Fruit fly (Drosophila melanogaster): ENCODE results near the gene CG10300.

Gene CG10300

dm6 chr3R:23677058-23677457 lies 34.3 kb upstream of the CG10300 start, which contains the start of gene GILT3:
Gene GILT3, plus strand, starts transcription at chr3R:23677358.
- TF ChIP-seq ey (GFP tag; optimal IDR thresholded peaks at IDR 0.05) = no peak
- no peak for TF ChIP-seq woc (GFP tag; optimal IDR thresholded peaks at IDR 0.05)
- TF ChIP-seq dl (GFP tag; optimal IDR thresholded peaks at IDR 0.05; ENCODE audit: insufficient read depth in 1 of 2, partially characterized antibody in 2 of 2) = no peak
- no peak for TF ChIP-seq Sp1 (GFP tag; optimal IDR thresholded peaks at IDR 0.05)
- no peak for TF ChIP-seq h (GFP tag; optimal IDR thresholded peaks at IDR 0.05)
- TF ChIP-seq br (GFP tag; optimal IDR thresholded peaks at IDR 0.05) = no peak
- no peak for TF ChIP-seq sage (GFP tag; optimal IDR thresholded peaks at IDR 0.05)
- no peak for TF ChIP-seq tai (GFP tag; optimal IDR thresholded peaks at IDR 0.05)
- TF ChIP-seq CG32264 (GFP tag; optimal IDR thresholded peaks at IDR 0.05) = no peak
- TF ChIP-seq GATAd (GFP tag; optimal IDR thresholded peaks at IDR 0.05) = no peak
- TF ChIP-seq Myc (optimal IDR thresholded peaks at IDR 0.05) = no peak
- TF ChIP-seq dmrt93B (GFP tag; optimal IDR thresholded peaks at IDR 0.05) = no peak
- TF ChIP-seq sv (GFP tag; optimal IDR thresholded peaks at IDR 0.05) = no peak
- TF ChIP-seq jim (GFP tag; optimal IDR thresholded peaks at IDR 0.05) = no peak

DNA sequence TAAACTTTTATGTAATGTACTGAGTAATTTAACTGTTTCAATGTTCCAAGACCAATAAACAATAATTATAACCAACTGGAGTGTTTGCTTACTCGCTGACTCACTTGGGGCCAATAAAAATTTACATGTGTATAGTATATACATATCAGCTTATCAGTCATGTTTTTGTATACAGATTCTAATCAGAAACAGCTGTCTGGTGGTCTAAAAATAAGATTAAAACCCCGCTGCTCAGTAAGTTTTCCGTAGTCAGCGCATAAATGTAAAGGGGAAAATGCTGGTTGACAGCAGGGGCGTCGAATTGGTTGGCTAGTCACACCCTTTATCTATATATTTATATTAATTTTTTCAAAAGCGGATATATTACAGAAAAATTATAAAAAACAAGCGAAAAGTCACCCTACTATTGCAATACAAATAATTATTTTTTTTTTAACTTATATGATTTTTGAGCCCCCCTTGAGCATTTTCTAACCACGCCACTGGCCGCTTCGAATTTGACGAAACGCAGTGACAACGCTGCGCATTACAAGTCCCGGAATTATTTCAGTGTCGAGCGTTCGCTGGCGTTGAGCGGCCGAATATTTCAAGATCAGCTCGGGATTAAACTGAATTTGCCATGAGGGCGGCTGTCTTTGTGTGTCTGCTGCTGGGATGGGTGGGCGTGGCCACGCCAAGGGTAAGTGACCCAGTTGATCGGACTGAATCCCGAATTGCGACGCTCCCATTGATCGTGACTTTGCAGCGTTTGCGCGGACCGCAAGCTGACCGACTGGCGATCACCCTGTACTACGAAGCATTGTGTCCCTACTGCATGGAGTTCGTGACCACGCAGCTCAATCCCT lies 32.8 kb upstream of the CG10300 start, which contains the start of gene GILT2:
GILT2 (plus strand) TSS at position 547 of the 845 bp plus-strand sequence.
- TF ChIP-seq fru (GFP tag; optimal IDR thresholded peaks at IDR 0.05) = peak; percentile 88
- peak; percentile 89 for TF ChIP-seq OdsH (GFP tag; optimal IDR thresholded peaks at IDR 0.05)
- TF ChIP-seq dmrt93B (GFP tag; optimal IDR thresholded peaks at IDR 0.05) = peak; percentile 83
- no peak for TF ChIP-seq usp (GFP tag; optimal IDR thresholded peaks at IDR 0.05)
- TF ChIP-seq CG32264 (GFP tag; optimal IDR thresholded peaks at IDR 0.05) = peak; percentile 45
- peak; percentile 8 for TF ChIP-seq GATAd (GFP tag; optimal IDR thresholded peaks at IDR 0.05)
- TF ChIP-seq Rel (GFP tag; optimal IDR thresholded peaks at IDR 0.05) = peak; percentile 3
- peak; percentile 65 for TF ChIP-seq Rel (tag; optimal IDR thresholded peaks at IDR 0.05)
- peak; percentile 86 for TF ChIP-seq psq (GFP tag; optimal IDR thresholded peaks at IDR 0.05)
- TF ChIP-seq dsf (GFP tag; optimal IDR thresholded peaks at IDR 0.05; ENCODE audit: borderline replicate concordance) = no peak
- peak; percentile 91 for TF ChIP-seq rgr (GFP tag; optimal IDR thresholded peaks at IDR 0.05)
- peak in 1 of 2 experiments; percentile 91 for TF ChIP-seq foxo (GFP tag; optimal IDR thresholded peaks at IDR 0.05)
- peak; percentile 87 for TF ChIP-seq sage (GFP tag; optimal IDR thresholded peaks at IDR 0.05)
- no peak for TF ChIP-seq jim (GFP tag; optimal IDR thresholded peaks at IDR 0.05)
- TF ChIP-seq HLH106 (tag; optimal IDR thresholded peaks at IDR 0.05) = peak; percentile 87
- peak; percentile 81 for TF ChIP-seq br (GFP tag; optimal IDR thresholded peaks at IDR 0.05)
- peak; percentile 91 for TF ChIP-seq Sp1 (GFP tag; optimal IDR thresholded peaks at IDR 0.05)
- peak; percentile 57 for TF ChIP-seq Vsx2 (GFP tag; optimal IDR thresholded peaks at IDR 0.05; ENCODE audit: partially characterized antibody)
- TF ChIP-seq Jra (GFP tag; optimal IDR thresholded peaks at IDR 0.05) = peak; percentile 39
- TF ChIP-seq ey (GFP tag; optimal IDR thresholded peaks at IDR 0.05) = peak; percentile 79
- peak; percentile 28 for TF ChIP-seq CrebA (GFP tag; optimal IDR thresholded peaks at IDR 0.05; ENCODE audit: borderline replicate concordance)
- peak; percentile 85 for TF ChIP-seq sv (GFP tag; optimal IDR thresholded peaks at IDR 0.05)
- no peak for TF ChIP-seq Hnf4 (GFP tag; optimal IDR thresholded peaks at IDR 0.05)
- TF ChIP-seq h (GFP tag; optimal IDR thresholded peaks at IDR 0.05) = peak; percentile 90
- TF ChIP-seq CG9705 (GFP tag; optimal IDR thresholded peaks at IDR 0.05) = peak; percentile 66
- no peak for TF ChIP-seq lola (GFP tag; optimal IDR thresholded peaks at IDR 0.05)
- TF ChIP-seq Dfd (GFP tag; optimal IDR thresholded peaks at IDR 0.05) = no peak
- peak; percentile 53 for TF ChIP-seq Dif (GFP tag; optimal IDR thresholded peaks at IDR 0.05; ENCODE audit: partially characterized antibody)
- no peak for TF ChIP-seq Hr83 (GFP tag; optimal IDR thresholded peaks at IDR 0.05; ENCODE audit: poor library complexity, severe bottlenecking)

- peak; percentile 11 for TF ChIP-seq Myc (optimal IDR thresholded peaks at IDR 0.05)
- TF ChIP-seq Dif (GFP tag; optimal IDR thresholded peaks at IDR 0.05; ENCODE audit: partially characterized antibody) = peak; percentile 32
- TF ChIP-seq dsf (GFP tag; optimal IDR thresholded peaks at IDR 0.05; ENCODE audit: borderline replicate concordance) = no peak
- TF ChIP-seq HLH106 (tag; optimal IDR thresholded peaks at IDR 0.05) = peak; percentile 17
- TF ChIP-seq CG9705 (GFP tag; optimal IDR thresholded peaks at IDR 0.05) = no peak
- peak in 1 of 2 experiments; percentile 1 for TF ChIP-seq dl (GFP tag; optimal IDR thresholded peaks at IDR 0.05; ENCODE audit: insufficient read depth in 1 of 2, partially characterized antibody in 2 of 2)
- peak; percentile 21 for TF ChIP-seq rgr (GFP tag; optimal IDR thresholded peaks at IDR 0.05)
- no peak for TF ChIP-seq CG32264 (GFP tag; optimal IDR thresholded peaks at IDR 0.05)
- peak; percentile 1 for TF ChIP-seq br (GFP tag; optimal IDR thresholded peaks at IDR 0.05)
Observed at dm6 chr3R:23679911-23680336, 31.4 kb upstream of the CG10300 start, which contains the start of gene eIF3d1. Gene eIF3d1, plus strand, starts transcription at chr3R:23680039.
